Fruit fly (Drosophila melanogaster): ENCODE data around the gene CG17271.

dm6 chr3R:20845493-20845892 lies 23.8 kb upstream of the CG17271 start:
- no peak for TF ChIP-seq CG7928 (GFP tag; optimal IDR thresholded peaks at IDR 0.05)
- no peak for TF ChIP-seq CTCF (GFP tag; optimal IDR thresholded peaks at IDR 0.05)
- no peak for TF ChIP-seq z (GFP tag; IDR thresholded peaks at IDR 0.05)
- no peak for TF ChIP-seq CG7357 (GFP tag; IDR thresholded peaks at IDR 0.05)
- no peak for TF ChIP-seq CG34422 (GFP tag; IDR thresholded peaks at IDR 0.05)
- TF ChIP-seq kni (GFP tag; optimal IDR thresholded peaks at IDR 0.05), result no peak
- no peak for TF ChIP-seq CG3726 (GFP tag; IDR thresholded peaks at IDR 0.05)
- no peak for TF ChIP-seq Atf-2 (GFP tag; optimal IDR thresholded peaks at IDR 0.05)
- TF ChIP-seq CG11456 (GFP tag; IDR thresholded peaks at IDR 0.05), result no peak
